Worm (Caenorhabditis elegans): Measurements from ENCODE around the gene pqn-89.

Gene pqn-89

ce11 chrIV:6554865-6555264 is 48.3 kb downstream of the pqn-89 start:
- TF ChIP-seq mes-2 (tag; optimal IDR thresholded peaks at IDR 0.05; ENCODE audit: poor library complexity, severe bottlenecking): peak; percentile 66
- TF ChIP-seq ceh-20 (GFP tag; IDR thresholded peaks at IDR 0.05): no peak
- TF ChIP-seq unc-62 (GFP tag; optimal IDR thresholded peaks at IDR 0.05 in 1 of 2): no peak
- TF ChIP-seq unc-62 (tag; optimal IDR thresholded peaks at IDR 0.05): no peak
- TF ChIP-seq aha-1 (tag): no peak
- no peak for TF ChIP-seq dpl-1 (GFP tag; optimal IDR thresholded peaks at IDR 0.05)
- TF ChIP-seq spr-3 (GFP tag; optimal IDR thresholded peaks at IDR 0.05): no peak
- no peak for TF ChIP-seq mep-1 (tag; optimal IDR thresholded peaks at IDR 0.05)
- no peak for TF ChIP-seq dmd-8 (GFP tag; IDR thresholded peaks at IDR 0.05)
- TF ChIP-seq zfp-3 (GFP tag; conservative IDR thresholded peaks at IDR 0.05): no peak
- TF ChIP-seq mdt-29 (GFP tag; IDR thresholded peaks at IDR 0.05): no peak
- TF ChIP-seq gei-8 (GFP tag; optimal IDR thresholded peaks at IDR 0.05): no peak
- peak; percentile 26 for TF ChIP-seq nhr-48 (tag; optimal IDR thresholded peaks at IDR 0.05)
- TF ChIP-seq lin-29 (GFP tag; IDR thresholded peaks at IDR 0.05): no peak
- no peak for TF ChIP-seq F26F4.8 (GFP tag; conservative IDR thresholded peaks at IDR 0.05)
- TF ChIP-seq ztf-7 (tag; optimal IDR thresholded peaks at IDR 0.05): peak; percentile 48
- no peak for TF ChIP-seq ZK546.5 (tag; optimal IDR thresholded peaks at IDR 0.05)
- TF ChIP-seq mdl-1 (tag; optimal IDR thresholded peaks at IDR 0.05): peak in 1 of 2 experiments; percentile 56
- TF ChIP-seq skn-1 (tag; optimal IDR thresholded peaks at IDR 0.05): peak; percentile 5
- TF ChIP-seq snpc-4 (tag; optimal IDR thresholded peaks at IDR 0.05): no peak
- peak; percentile 88 for TF ChIP-seq dve-1 (tag; optimal IDR thresholded peaks at IDR 0.05; ENCODE audit: insufficient read depth)
- TF ChIP-seq nhr-102 (tag; optimal IDR thresholded peaks at IDR 0.05): peak; percentile 3
- TF ChIP-seq jun-1 (tag; optimal IDR thresholded peaks at IDR 0.05): no peak
- peak; percentile 95 for TF ChIP-seq pqm-1 (tag; optimal IDR thresholded peaks at IDR 0.05)
- TF ChIP-seq daf-19 (GFP tag; conservative IDR thresholded peaks at IDR 0.05): no peak
- TF ChIP-seq ces-1 (GFP tag; optimal IDR thresholded peaks at IDR 0.05): no peak
- no peak for TF ChIP-seq spr-1 (tag; optimal IDR thresholded peaks at IDR 0.05)
- TF ChIP-seq Y105C5A.15 (GFP tag; IDR thresholded peaks at IDR 0.05): no peak
- no peak for TF ChIP-seq zfp-2 (tag; optimal IDR thresholded peaks at IDR 0.05)
- no peak for TF ChIP-seq ceh-32 (tag; optimal IDR thresholded peaks at IDR 0.05; ENCODE audit: poor library complexity)
- no peak for TF ChIP-seq madf-5 (GFP tag; IDR thresholded peaks at IDR 0.05)
- no peak for TF ChIP-seq lir-3 (tag; optimal IDR thresholded peaks at IDR 0.05)
- no peak for TF ChIP-seq T20F7.1 (GFP tag; optimal IDR thresholded peaks at IDR 0.05)
- TF ChIP-seq ama-1 (optimal IDR thresholded peaks at IDR 0.05): no peak
- TF ChIP-seq F37D6.2 (tag; optimal IDR thresholded peaks at IDR 0.05): no peak
- TF ChIP-seq egl-43 (GFP tag; IDR thresholded peaks at IDR 0.05): no peak
- TF ChIP-seq nhr-76 (tag; optimal IDR thresholded peaks at IDR 0.05): no peak
- TF ChIP-seq daf-12 (tag; optimal IDR thresholded peaks at IDR 0.05): no peak
- TF ChIP-seq daf-16 (GFP tag; optimal IDR thresholded peaks at IDR 0.05): no peak
- peak; percentile 66 for TF ChIP-seq daf-16 (tag; optimal IDR thresholded peaks at IDR 0.05)
- TF ChIP-seq R02D3.7 (tag; optimal IDR thresholded peaks at IDR 0.05): no peak
- 0 out of 2 replicates have a peak, but pooled peaks have one; percentile 14 for TF ChIP-seq tra-1 (GFP tag; IDR thresholded peaks at IDR 0.05)
- TF ChIP-seq nhr-237 (tag; optimal IDR thresholded peaks at IDR 0.05): no peak
- no peak for TF ChIP-seq vab-7 (GFP tag; IDR thresholded peaks at IDR 0.05)
- no peak for TF ChIP-seq mxl-2 (GFP tag; conservative IDR thresholded peaks at IDR 0.05)
- no peak for TF ChIP-seq ZK337.2 (GFP tag; IDR thresholded peaks at IDR 0.05)
- no peak for TF ChIP-seq dmd-9 (GFP tag; IDR thresholded peaks at IDR 0.05)
- no peak for TF ChIP-seq zip-11 (GFP tag; IDR thresholded peaks at IDR 0.05)
- peak; percentile 83 for TF ChIP-seq hlh-11 (tag; optimal IDR thresholded peaks at IDR 0.05)
- TF ChIP-seq nhr-111 (GFP tag; optimal IDR thresholded peaks at IDR 0.05): no peak
- no peak for TF ChIP-seq nhr-42 (GFP tag; IDR thresholded peaks at IDR 0.05)
- TF ChIP-seq nhr-28 (tag; optimal IDR thresholded peaks at IDR 0.05): peak; percentile 91
- peak; percentile 54 for TF ChIP-seq nhr-10 (tag; optimal IDR thresholded peaks at IDR 0.05)
